Worm (Caenorhabditis elegans) whole organism, L4 larva: Measurements from ENCODE around the gene Y42G9A.2.
A peak's percentile ranks its signal among the peaks of the same experiment; 100 is the strongest.

ENCODE experiments used
- F10B5.3 ChIP-seq: sonication (generic microtip); optimal IDR thresholded peaks from 2 replicates; lab custom pipeline; 2016; ENCODE audit warnings: mild to moderate bottlenecking, missing genetic modification characterization, missing compliant biosample characterization
- F37D6.2 ChIP-seq: sonication (generic microtip); optimal IDR thresholded peaks from 2 replicates; lab custom pipeline; 2016; ENCODE audit warnings: mild to moderate bottlenecking, missing genetic modification characterization, missing compliant biosample characterization
- F44E2.7 ChIP-seq: fragments of 200-800 bp; sonication (Bioruptor generic); IDR thresholded peaks from 2 replicates; pipeline ENCODE4 v2.1.2; 2022; ENCODE audit warnings: missing genetic modification characterization, missing compliant biosample characterization
- T20F7.1 ChIP-seq: fragments of 200-800 bp; sonication (Bioruptor generic); optimal IDR thresholded peaks from 2 replicates; lab custom pipeline; 2018; ENCODE audit warnings: mild to moderate bottlenecking, missing genetic modification characterization, missing compliant biosample characterization
- T26A8.4 ChIP-seq: fragments of 200-800 bp; sonication (Bioruptor generic); IDR thresholded peaks from 2 replicates; pipeline ENCODE4 v1.3.6; 2022; ENCODE audit warnings: missing genetic modification characterization, missing compliant biosample characterization
- Y5F2A.4 ChIP-seq: fragments of 200-800 bp; sonication (Bioruptor generic); optimal IDR thresholded peaks from 2 replicates; lab custom pipeline; 2018; ENCODE audit warnings: mild to moderate bottlenecking, missing genetic modification characterization, missing compliant biosample characterization
- ZK337.2 ChIP-seq: fragments of 200-800 bp; sonication (Bioruptor generic); IDR thresholded peaks from 2 replicates; pipeline ENCODE4 v1.3.6; 2022; ENCODE audit warnings: missing genetic modification reagents, missing genetic modification characterization, missing compliant biosample characterization
- ZK546.5 ChIP-seq, 2 experiments: sonication (generic microtip); optimal IDR thresholded peaks; 2 replicates each; lab custom pipeline; 2017; ENCODE audit warnings: missing biosample characterization in 2 of 2, missing genetic modification characterization in 2 of 2
- ceh-20 ChIP-seq: fragments of 200-800 bp; sonication (Bioruptor generic); IDR thresholded peaks from 2 replicates; pipeline ENCODE4 v1.3.6; 2022; ENCODE audit warnings: missing genetic modification reagents, missing genetic modification characterization, missing compliant biosample characterization
- ceh-32 ChIP-seq: sonication (generic microtip); optimal IDR thresholded peaks from 2 replicates; lab custom pipeline; 2016; ENCODE audit warnings: mild to moderate bottlenecking, missing genetic modification characterization, missing compliant biosample characterization; ENCODE audit not compliant: poor library complexity
- ces-1 ChIP-seq: fragments of 150-350 bp; sonication (generic microtip); optimal IDR thresholded peaks from 4 replicates; lab custom pipeline; 2014; ENCODE audit warnings: missing biosample characterization, missing genetic modification reagents, missing genetic modification characterization
- daf-16 ChIP-seq, 3 experiments: sonication (generic microtip); optimal IDR thresholded peaks; 2 replicates each; lab custom pipeline; 2016 to 2017; ENCODE audit warnings: missing genetic modification characterization in 3 of 3, missing genetic modification reagents in 3 of 3, mild to moderate bottlenecking in 2 of 3, missing compliant biosample characterization in 2 of 3, missing biosample characterization in 1 of 3, moderate library complexity in 1 of 3
- dmd-8 ChIP-seq: fragments of 200-800 bp; sonication (Bioruptor generic); IDR thresholded peaks from 2 replicates; pipeline ENCODE4 v1.3.6; 2022; ENCODE audit warnings: missing genetic modification characterization, missing compliant biosample characterization
- dpl-1 ChIP-seq: fragments of 150-350 bp; optimal IDR thresholded peaks from 2 replicates; lab custom pipeline; 2014; ENCODE audit warnings: missing biosample characterization, missing genetic modification reagents, missing genetic modification characterization
- dve-1 ChIP-seq: sonication (generic microtip); optimal IDR thresholded peaks from 2 replicates; lab custom pipeline; 2017; ENCODE audit warnings: antibody characterized with exemption, mild to moderate bottlenecking, missing genetic modification characterization, missing compliant biosample characterization; ENCODE audit not compliant: insufficient read depth
- fos-1 ChIP-seq: fragments of 150-350 bp; optimal IDR thresholded peaks from 2 replicates; lab custom pipeline; 2014; ENCODE audit warnings: missing biosample characterization, missing genetic modification characterization
- hif-1 ChIP-seq, 2 experiments: sonication (generic microtip); optimal IDR thresholded peaks; 2 replicates each; lab custom pipeline; 2016 to 2017; ENCODE audit warnings: missing compliant biosample characterization in 2 of 2, missing genetic modification characterization in 2 of 2, missing genetic modification reagents in 2 of 2, missing genotype in 2 of 2, mild to moderate bottlenecking in 1 of 2
- hlh-11 ChIP-seq: fragments of 200-800 bp; sonication (Bioruptor generic); optimal IDR thresholded peaks from 2 replicates; lab custom pipeline; 2018; ENCODE audit warnings: mild to moderate bottlenecking, missing genetic modification characterization, missing compliant biosample characterization
- jun-1 ChIP-seq: fragments of 150-350 bp; optimal IDR thresholded peaks from 2 replicates; lab custom pipeline; 2014; ENCODE audit warnings: missing biosample characterization, missing genetic modification reagents, missing genetic modification characterization
- lim-7 ChIP-seq: fragments of 200-800 bp; sonication (Bioruptor generic); IDR thresholded peaks from 2 replicates; pipeline ENCODE4 v1.3.6; 2022; ENCODE audit warnings: missing genetic modification characterization, missing compliant biosample characterization
- lin-1 ChIP-seq: fragments of 200-800 bp; sonication (Bioruptor generic); IDR thresholded peaks from 2 replicates; pipeline ENCODE4 v1.3.6; 2022; ENCODE audit warnings: missing genetic modification reagents, missing genetic modification characterization, missing compliant biosample characterization
- lin-13 ChIP-seq: fragments of 150-350 bp; optimal IDR thresholded peaks from 2 replicates; lab custom pipeline; 2014; ENCODE audit warnings: missing biosample characterization, missing genetic modification reagents, missing genetic modification characterization
- lin-39 ChIP-seq: fragments of 150-350 bp; optimal IDR thresholded peaks from 2 replicates; lab custom pipeline; 2014; ENCODE audit warnings: missing biosample characterization, missing genetic modification reagents, missing genetic modification characterization
- lir-3 ChIP-seq: sonication (generic microtip); optimal IDR thresholded peaks from 2 replicates; lab custom pipeline; 2016; ENCODE audit warnings: mild to moderate bottlenecking, missing genetic modification characterization, missing compliant biosample characterization
- madf-5 ChIP-seq, 2 experiments: fragments of 200-800 bp; sonication (Bioruptor generic); IDR thresholded peaks; 2 replicates each; pipeline ENCODE4 v1.3.6; 2022; ENCODE audit warnings: missing compliant biosample characterization in 2 of 2, missing genetic modification characterization in 2 of 2
- mdt-29 ChIP-seq: fragments of 200-800 bp; sonication (Bioruptor generic); IDR thresholded peaks from 2 replicates; pipeline ENCODE4 v1.3.6; 2022; ENCODE audit warnings: missing genetic modification reagents, missing genetic modification characterization, missing compliant biosample characterization
- mep-1 ChIP-seq: fragments of 150-350 bp; sonication (generic microtip); optimal IDR thresholded peaks from 3 replicates; lab custom pipeline; 2014; ENCODE audit warnings: missing biosample characterization, missing genetic modification characterization
- mes-2 ChIP-seq: sonication (generic microtip); optimal IDR thresholded peaks from 2 replicates; lab custom pipeline; 2016; ENCODE audit warnings: missing genotype, mild to moderate bottlenecking, missing genetic modification characterization, missing compliant biosample characterization; ENCODE audit not compliant: poor library complexity, severe bottlenecking
- nhr-10 ChIP-seq: fragments of 150-350 bp; optimal IDR thresholded peaks from 2 replicates; lab custom pipeline; 2014; ENCODE audit warnings: missing biosample characterization, missing genetic modification characterization
- nhr-11 ChIP-seq: fragments of 150-350 bp; optimal IDR thresholded peaks from 2 replicates; lab custom pipeline; 2014; ENCODE audit warnings: missing biosample characterization, missing genetic modification characterization
- nhr-237 ChIP-seq: sonication (generic microtip); optimal IDR thresholded peaks from 2 replicates; lab custom pipeline; 2017; ENCODE audit warnings: missing biosample characterization, missing genetic modification characterization
- nhr-25 ChIP-seq: sonication (generic microtip); optimal IDR thresholded peaks from 2 replicates; lab custom pipeline; 2017; ENCODE audit warnings: missing genetic modification characterization, mild to moderate bottlenecking, missing compliant biosample characterization, antibody characterized with exemption, moderate library complexity, borderline replicate concordance; ENCODE audit not compliant: insufficient read depth
- nhr-48 ChIP-seq: sonication (generic microtip); optimal IDR thresholded peaks from 2 replicates; lab custom pipeline; 2016; ENCODE audit warnings: mild to moderate bottlenecking, missing genetic modification characterization, missing compliant biosample characterization
- nhr-77 ChIP-seq: fragments of 150-350 bp; optimal IDR thresholded peaks from 2 replicates; lab custom pipeline; 2014; ENCODE audit warnings: missing biosample characterization, missing genetic modification characterization
- pha-4 ChIP-seq, 2 experiments: fragments of 150-350 bp in 1 of 2; fragments of 200-800 bp in 1 of 2; sonication (Bioruptor generic) in 1 of 2; IDR thresholded peaks in 1 of 2; optimal IDR thresholded peaks in 1 of 2; 2 replicates each; pipeline versions ENCODE4 v1.3.6 to Lab custom; 2014 to 2022; ENCODE audit warnings: missing genetic modification characterization in 2 of 2, missing genetic modification reagents in 2 of 2, missing biosample characterization in 1 of 2, missing compliant biosample characterization in 1 of 2
- pqm-1 ChIP-seq: sonication (generic microtip); optimal IDR thresholded peaks from 2 replicates; lab custom pipeline; 2017; ENCODE audit warnings: missing biosample characterization, missing genetic modification characterization
- rbr-2 ChIP-seq: sonication (generic microtip); optimal IDR thresholded peaks from 2 replicates; lab custom pipeline; 2016; ENCODE audit warnings: missing genotype, missing genetic modification characterization, missing compliant biosample characterization
- sdz-12 ChIP-seq: fragments of 200-800 bp; sonication (Bioruptor generic); optimal IDR thresholded peaks from 2 replicates; lab custom pipeline; 2018; ENCODE audit warnings: mild to moderate bottlenecking, missing genetic modification characterization, missing compliant biosample characterization
- spr-1 ChIP-seq: sonication (generic microtip); optimal IDR thresholded peaks from 2 replicates; lab custom pipeline; 2016; ENCODE audit warnings: mild to moderate bottlenecking, missing genetic modification characterization, missing compliant biosample characterization
- spr-3 ChIP-seq: fragments of 200-800 bp; sonication (Bioruptor generic); optimal IDR thresholded peaks from 2 replicates; lab custom pipeline; 2018; ENCODE audit warnings: mild to moderate bottlenecking, missing genetic modification characterization, missing compliant biosample characterization
- tag-97 ChIP-seq: fragments of 200-800 bp; sonication (Bioruptor generic); IDR thresholded peaks from 2 replicates; pipeline ENCODE4 v1.3.6; 2022; ENCODE audit warnings: missing genetic modification characterization, missing compliant biosample characterization
- unc-62 ChIP-seq, 3 experiments: fragments of 150-350 bp in 1 of 3; sonication (generic microtip); optimal IDR thresholded peaks in 2 of 3; peaks in 1 of 3; 1 replicate in 1 of 3; 2 replicates in 2 of 3; lab custom pipeline; 2014 to 2017; ENCODE audit warnings: missing biosample characterization in 3 of 3, missing genetic modification characterization in 3 of 3, missing genetic modification reagents in 3 of 3, missing genotype in 1 of 3
- vab-7 ChIP-seq: fragments of 200-800 bp; sonication (Bioruptor generic); IDR thresholded peaks from 2 replicates; pipeline ENCODE4 v1.3.6; 2022; ENCODE audit warnings: missing genetic modification reagents, missing genetic modification characterization, missing compliant biosample characterization
- zip-11 ChIP-seq: fragments of 200-800 bp; sonication (Bioruptor generic); IDR thresholded peaks from 2 replicates; pipeline ENCODE4 v1.3.6; 2022; ENCODE audit warnings: missing genetic modification characterization, missing compliant biosample characterization
- zip-2 ChIP-seq: fragments of 150-350 bp; optimal IDR thresholded peaks from 2 replicates; lab custom pipeline; 2014; ENCODE audit warnings: missing biosample characterization, missing genetic modification characterization

Gene Y42G9A.2

ce11 chrIII:6173020-6173597 lies 25.1 kb downstream of the Y42G9A.2 start, which contains the start of the genes abcf-3 and F42A10.5 (continued):
- TF ChIP-seq ceh-32 (tag; lab: Kevin White, UChicago) (no peak), nhr-10 (tag; lab: Kevin White, UChicago) (no peak), zip-2 (tag; lab: Kevin White, UChicago) (no peak), rbr-2 (tag; lab: Kevin White, UChicago) (peak; percentile 52), T20F7.1 (GFP tag; lab: Kevin White, UChicago) (peak; percentile 63), ZK546.5 (tag; optimal IDR thresholded peaks at IDR 0.05; lab: Kevin White, UChicago) (no peak), lin-13 (GFP tag; lab: Kevin White, UChicago) (peak; percentile 23), F37D6.2 (tag; lab: Kevin White, UChicago) (peak; percentile 36), jun-1 (tag; lab: Kevin White, UChicago) (no peak), ZK337.2 (GFP tag; lab: Robert Waterston, UW) (no peak), mep-1 (tag; lab: Kevin White, UChicago) (peak; percentile 71), lin-39 (no peak), ceh-20 (GFP tag; lab: Robert Waterston, UW) (no peak), daf-16 (GFP tag; optimal IDR thresholded peaks at IDR 0.05; lab: Kevin White, UChicago) (no peak), daf-16 (tag; optimal IDR thresholded peaks at IDR 0.05; lab: Kevin White, UChicago) (peak; percentile 22), zip-11 (no peak), nhr-11 (tag; lab: Kevin White, UChicago) (peak; percentile 60), lim-7 (GFP tag; lab: Robert Waterston, UW) (no peak), dve-1 (tag; lab: Kevin White, UChicago) (peak; percentile 72), nhr-77 (tag; lab: Kevin White, UChicago) (peak; percentile 72), spr-1 (tag; lab: Kevin White, UChicago) (no peak), madf-5 (GFP tag; IDR thresholded peaks at IDR 0.05; lab: Robert Waterston, UW) (no peak), hif-1 (tag; optimal IDR thresholded peaks at IDR 0.05; lab: Kevin White, UChicago) (peak in 1 of 2 experiments; percentile 65), pha-4 (GFP tag; IDR thresholded peaks at IDR 0.05; lab: Robert Waterston, UW) (no peak), pha-4 (tag; optimal IDR thresholded peaks at IDR 0.05; lab: Kevin White, UChicago) (peak; percentile 30), pqm-1 (no peak), hlh-11 (tag; lab: Kevin White, UChicago) (peak; percentile 56), fos-1 (tag; lab: Kevin White, UChicago) (no peak), sdz-12 (GFP tag; lab: Kevin White, UChicago) (no peak), F44E2.7 (GFP tag; lab: Robert Waterston, UW) (no peak), tag-97 (GFP tag; lab: Robert Waterston, UW) (no peak), lin-1 (GFP tag; lab: Robert Waterston, UW) (no peak), Y5F2A.4 (no peak), unc-62 (GFP tag; optimal IDR thresholded peaks at IDR 0.05 in 1 of 2; lab: Kevin White, UChicago) (peak in 1 of 2 experiments; percentile 80), unc-62 (tag; optimal IDR thresholded peaks at IDR 0.05; lab: Kevin White, UChicago) (no peak), dpl-1 (GFP tag; lab: Kevin White, UChicago) (peak; percentile 74), mdt-29 (GFP tag; lab: Robert Waterston, UW) (no peak), dmd-8 (GFP tag; lab: Robert Waterston, UW) (no peak), nhr-25 (no peak), spr-3 (GFP tag; lab: Kevin White, UChicago) (no peak), F10B5.3 (tag; lab: Kevin White, UChicago) (no peak)
- TF ChIP-seq, all 104 proteins: peak for 23

- no peak for TF ChIP-seq rbr-2 (tag; lab: Kevin White, UChicago)
- TF ChIP-seq lir-3 (tag; lab: Kevin White, UChicago), result no peak
- no peak for TF ChIP-seq T26A8.4 (GFP tag; lab: Robert Waterston, UW)
- no peak for TF ChIP-seq vab-7 (GFP tag; lab: Robert Waterston, UW)
- no peak for TF ChIP-seq nhr-48 (tag; lab: Kevin White, UChicago)
- TF ChIP-seq nhr-25, result no peak
- no peak for TF ChIP-seq mes-2
- TF ChIP-seq ces-1, result no peak
- TF ChIP-seq nhr-237, result no peak
These were observed 28.2 kb downstream of the Y42G9A.2 start for ce11 chrIII:6176172-6176571.
